Worm (Caenorhabditis elegans) whole organism, L1 larva: ENCODE measurements around the gene cdc-48.1.

Experiments used
- C04F5.9 ChIP-seq: sonication (generic microtip); optimal IDR thresholded peaks from 2 replicates; lab custom pipeline; 2016; ENCODE audit warnings: missing genetic modification characterization, missing compliant biosample characterization
- C16A3.4 ChIP-seq: fragments of 150-350 bp; optimal IDR thresholded peaks from 2 replicates; lab custom pipeline; 2014; ENCODE audit warnings: missing biosample characterization, missing genetic modification characterization
- C34B4.2 ChIP-seq: sonication (generic microtip); optimal IDR thresholded peaks from 2 replicates; lab custom pipeline; 2017; ENCODE audit warnings: mild to moderate bottlenecking, missing genetic modification characterization, missing compliant biosample characterization
- aha-1 ChIP-seq: fragments of 150-350 bp; optimal IDR thresholded peaks from 2 replicates; lab custom pipeline; 2014; ENCODE audit warnings: missing biosample characterization, missing genetic modification characterization
- blmp-1 ChIP-seq: fragments of 150-350 bp; optimal IDR thresholded peaks from 2 replicates; lab custom pipeline; 2014; ENCODE audit warnings: missing biosample characterization, missing genetic modification characterization
- ceh-82 ChIP-seq, 3 experiments: fragments of 150-350 bp in 1 of 3; sonication (generic microtip) in 2 of 3; optimal IDR thresholded peaks; 2 replicates each; lab custom pipeline; 2014 to 2017; ENCODE audit warnings: missing biosample characterization in 3 of 3, missing genetic modification characterization in 3 of 3
- ceh-90 ChIP-seq: sonication (generic microtip); optimal IDR thresholded peaks from 2 replicates; lab custom pipeline; 2016; ENCODE audit warnings: missing genetic modification characterization, missing compliant biosample characterization
- ces-1 ChIP-seq: fragments of 150-350 bp; optimal IDR thresholded peaks from 2 replicates; lab custom pipeline; 2014; ENCODE audit warnings: missing biosample characterization, missing genetic modification reagents, missing genetic modification characterization
- dpl-1 ChIP-seq, 3 experiments: fragments of 150-350 bp in 2 of 3; sonication (generic microtip) in 1 of 3; optimal IDR thresholded peaks; 2 replicates each; lab custom pipeline; 2014 to 2017; ENCODE audit warnings: missing biosample characterization in 3 of 3, missing genetic modification characterization in 3 of 3, missing genetic modification reagents in 3 of 3
- dsc-1 ChIP-seq: sonication (generic microtip); optimal IDR thresholded peaks from 2 replicates; lab custom pipeline; 2016; ENCODE audit warnings: mild to moderate bottlenecking, missing genetic modification characterization, missing compliant biosample characterization
- efl-1 ChIP-seq, 4 experiments: fragments of 150-350 bp; optimal IDR thresholded peaks in 3 of 4; peaks in 1 of 4; 1 replicate in 1 of 4; 2 replicates in 3 of 4; lab custom pipeline; 2014; ENCODE audit warnings: missing biosample characterization in 2 of 4, missing genetic modification characterization in 2 of 4, missing genetic modification reagents in 2 of 4
- elt-3 ChIP-seq, 6 experiments: fragments of 150-350 bp in 1 of 6; sonication (generic microtip); optimal IDR thresholded peaks; 2 replicates each; lab custom pipeline; 2017 to 2018; ENCODE audit warnings: missing biosample characterization in 6 of 6, missing genetic modification characterization in 6 of 6, inconsistent platforms in 1 of 6
- ets-5 ChIP-seq: fragments of 200-800 bp; sonication (Bioruptor generic); IDR thresholded peaks from 2 replicates; pipeline ENCODE4 v1.3.6; 2022; ENCODE audit warnings: missing genetic modification characterization, missing compliant biosample characterization
- fkh-4 ChIP-seq: sonication (generic microtip); optimal IDR thresholded peaks from 2 replicates; lab custom pipeline; 2016; ENCODE audit warnings: missing compliant biosample characterization, missing genetic modification characterization, borderline replicate concordance
- fkh-8 ChIP-seq: sonication (generic microtip); optimal IDR thresholded peaks from 2 replicates; lab custom pipeline; 2016; ENCODE audit warnings: mild to moderate bottlenecking, missing genetic modification characterization, missing compliant biosample characterization
- fos-1 ChIP-seq: fragments of 150-350 bp; optimal IDR thresholded peaks from 2 replicates; lab custom pipeline; 2014; ENCODE audit warnings: missing biosample characterization, missing genetic modification characterization
- hlh-4 ChIP-seq: sonication (generic microtip); optimal IDR thresholded peaks from 2 replicates; lab custom pipeline; 2016; ENCODE audit warnings: mild to moderate bottlenecking, missing genetic modification characterization, missing compliant biosample characterization
- hpl-2 ChIP-seq: fragments of 150-350 bp; optimal IDR thresholded peaks from 2 replicates; lab custom pipeline; 2014; ENCODE audit warnings: missing biosample characterization, missing genetic modification reagents, missing genetic modification characterization
- irx-1 ChIP-seq: sonication (generic microtip); optimal IDR thresholded peaks from 2 replicates; lab custom pipeline; 2016; ENCODE audit warnings: missing genetic modification characterization, missing compliant biosample characterization
- jun-1 ChIP-seq: fragments of 150-350 bp; optimal IDR thresholded peaks from 2 replicates; lab custom pipeline; 2014; ENCODE audit warnings: missing biosample characterization, missing genetic modification reagents, missing genetic modification characterization
- lin-13 ChIP-seq: fragments of 150-350 bp; optimal IDR thresholded peaks from 2 replicates; lab custom pipeline; 2014; ENCODE audit warnings: missing biosample characterization, missing genetic modification reagents, missing genetic modification characterization
- lin-14 ChIP-seq: fragments of 200-800 bp; sonication (Bioruptor generic); optimal IDR thresholded peaks from 2 replicates; lab custom pipeline; 2018; ENCODE audit warnings: mild to moderate bottlenecking, missing genetic modification characterization, moderate library complexity, missing compliant biosample characterization
- lin-15B ChIP-seq: fragments of 150-350 bp; sonication (generic microtip); optimal IDR thresholded peaks from 3 replicates; lab custom pipeline; 2014; ENCODE audit warnings: missing biosample characterization, missing genetic modification characterization
- lin-39 ChIP-seq: fragments of 150-350 bp; optimal IDR thresholded peaks from 2 replicates; lab custom pipeline; 2014; ENCODE audit warnings: missing biosample characterization, missing genetic modification reagents, missing genetic modification characterization
- lsy-2 ChIP-seq, 2 experiments: fragments of 150-350 bp; optimal IDR thresholded peaks; 2 replicates each; lab custom pipeline; 2014; ENCODE audit warnings: missing biosample characterization in 2 of 2, missing genetic modification characterization in 2 of 2
- mef-2 ChIP-seq: fragments of 150-350 bp; optimal IDR thresholded peaks from 2 replicates; lab custom pipeline; 2014; ENCODE audit warnings: missing biosample characterization, missing genetic modification characterization
- mep-1 ChIP-seq: fragments of 150-350 bp; optimal IDR thresholded peaks from 2 replicates; lab custom pipeline; 2014; ENCODE audit warnings: missing biosample characterization, missing genetic modification characterization
- nhr-20 ChIP-seq: sonication (generic microtip); optimal IDR thresholded peaks from 2 replicates; lab custom pipeline; 2016; ENCODE audit warnings: mild to moderate bottlenecking, missing genetic modification characterization, missing compliant biosample characterization
- nhr-47 ChIP-seq: sonication (generic microtip); optimal IDR thresholded peaks from 2 replicates; lab custom pipeline; 2016; ENCODE audit warnings: mild to moderate bottlenecking, missing genetic modification characterization, moderate library complexity, missing compliant biosample characterization
- nhr-71 ChIP-seq: sonication (generic microtip); optimal IDR thresholded peaks from 2 replicates; lab custom pipeline; 2016; ENCODE audit warnings: mild to moderate bottlenecking, missing genetic modification characterization, moderate library complexity, missing compliant biosample characterization
- nhr-77 ChIP-seq: fragments of 150-350 bp; optimal IDR thresholded peaks from 2 replicates; lab custom pipeline; 2014; ENCODE audit warnings: missing biosample characterization, missing genetic modification characterization
- nhr-85 ChIP-seq: sonication (generic microtip); peaks from one replicate; lab custom pipeline; 2016; ENCODE audit warnings: missing genetic modification characterization, inconsistent platforms, missing compliant biosample characterization
- nhr-90 ChIP-seq: sonication (generic microtip); optimal IDR thresholded peaks from 2 replicates; lab custom pipeline; 2016; ENCODE audit warnings: mild to moderate bottlenecking, missing genetic modification characterization, missing compliant biosample characterization; ENCODE audit not compliant: poor library complexity
- pax-3 ChIP-seq: fragments of 200-800 bp; sonication (Bioruptor generic); optimal IDR thresholded peaks from 2 replicates; lab custom pipeline; 2018; ENCODE audit warnings: mild to moderate bottlenecking, missing genetic modification characterization, moderate library complexity, missing compliant biosample characterization
- pqm-1 ChIP-seq: sonication (generic microtip); optimal IDR thresholded peaks from 3 replicates; lab custom pipeline; 2017; ENCODE audit warnings: missing biosample characterization, missing genetic modification characterization
- rnt-1 ChIP-seq: sonication (generic microtip); optimal IDR thresholded peaks from 2 replicates; lab custom pipeline; 2016; ENCODE audit warnings: mild to moderate bottlenecking, missing genetic modification characterization, moderate library complexity, missing compliant biosample characterization
- snpc-4 ChIP-seq: fragments of 150-350 bp; optimal IDR thresholded peaks from 2 replicates; lab custom pipeline; 2014; ENCODE audit warnings: missing biosample characterization, missing genetic modification characterization
- snu-23 ChIP-seq: sonication (generic microtip); optimal IDR thresholded peaks from 2 replicates; lab custom pipeline; 2016; ENCODE audit warnings: missing genetic modification characterization, missing compliant biosample characterization
- sox-4 ChIP-seq: sonication (generic microtip); optimal IDR thresholded peaks from 2 replicates; lab custom pipeline; 2016; ENCODE audit warnings: missing genetic modification characterization, missing compliant biosample characterization
- sptf-1 ChIP-seq: fragments of 150-350 bp; optimal IDR thresholded peaks from 2 replicates; lab custom pipeline; 2014; ENCODE audit warnings: missing biosample characterization, missing genetic modification characterization
- sup-37 ChIP-seq: fragments of 200-800 bp; sonication (Bioruptor generic); optimal IDR thresholded peaks from 2 replicates; lab custom pipeline; 2018; ENCODE audit warnings: mild to moderate bottlenecking, missing genetic modification characterization, missing compliant biosample characterization
- swsn-7 ChIP-seq: sonication (generic microtip); optimal IDR thresholded peaks from 2 replicates; lab custom pipeline; 2016; ENCODE audit warnings: missing genetic modification characterization, missing compliant biosample characterization
- unc-130 ChIP-seq: fragments of 150-350 bp; optimal IDR thresholded peaks from 2 replicates; lab custom pipeline; 2017; ENCODE audit warnings: missing biosample characterization, missing genetic modification characterization, inconsistent platforms
- unc-62 ChIP-seq: fragments of 150-350 bp; optimal IDR thresholded peaks from 2 replicates; lab custom pipeline; 2014; ENCODE audit warnings: missing biosample characterization, missing genetic modification reagents, missing genetic modification characterization
- unc-86 ChIP-seq: sonication (generic microtip); optimal IDR thresholded peaks from 2 replicates; lab custom pipeline; 2016; ENCODE audit warnings: missing genetic modification characterization, missing compliant biosample characterization
- unc-98 ChIP-seq: fragments of 200-800 bp; sonication (Bioruptor generic); IDR thresholded peaks from 2 replicates; pipeline ENCODE4 v1.3.6; 2022; ENCODE audit warnings: missing genetic modification characterization, missing compliant biosample characterization
- xbp-1 ChIP-seq: sonication (generic microtip); optimal IDR thresholded peaks from 2 replicates; lab custom pipeline; 2016; ENCODE audit warnings: missing genetic modification characterization, missing compliant biosample characterization
- ztf-4 ChIP-seq: fragments of 150-350 bp; optimal IDR thresholded peaks from 2 replicates; lab custom pipeline; 2014; ENCODE audit warnings: missing biosample characterization, missing genetic modification characterization

The cdc-48.1 gene

ce11 chrII:10557206-10557574 is 6.0 kb downstream of the cdc-48.1 start (continued):
- TF ChIP-seq nhr-90 (tag; lab: Kevin White, UChicago) (peak; percentile 72), ceh-90 (tag; lab: Kevin White, UChicago) (no peak), nhr-77 (tag; lab: Kevin White, UChicago) (no peak), efl-1 (optimal IDR thresholded peaks at IDR 0.05; lab: Kevin White, UChicago) (peak in 1 of 2 experiments; percentile 26), efl-1 (GFP tag; optimal IDR thresholded peaks at IDR 0.05 in 1 of 2; lab: Kevin White, UChicago) (peak in 1 of 2 experiments; percentile 31), ztf-4 (peak; percentile 21), C16A3.4 (peak; percentile 51), mep-1 (peak; percentile 88), ces-1 (no peak), fos-1 (tag; lab: Kevin White, UChicago) (peak; percentile 15), fkh-8 (peak; percentile 8), nhr-85 (peak; percentile 97), nhr-47 (tag; lab: Kevin White, UChicago) (peak; percentile 41), elt-3 (tag; optimal IDR thresholded peaks at IDR 0.05; lab: Kevin White, UChicago) (peak in 2 of 6 experiments; percentile 44 to 85), nhr-71 (tag; lab: Kevin White, UChicago) (peak; percentile 92), ceh-82 (tag; optimal IDR thresholded peaks at IDR 0.05; lab: Kevin White, UChicago) (no peak), dpl-1 (GFP tag; optimal IDR thresholded peaks at IDR 0.05; lab: Kevin White, UChicago) (peak; percentile 23 to 29 (median 28)), irx-1 (tag; lab: Kevin White, UChicago) (peak; percentile 53), lin-13 (GFP tag; lab: Kevin White, UChicago) (peak; percentile 11), hlh-4 (tag; lab: Kevin White, UChicago) (no peak), jun-1 (tag; lab: Kevin White, UChicago) (no peak), snpc-4 (tag; lab: Kevin White, UChicago) (peak; percentile 26), pax-3 (peak; percentile 15), xbp-1 (peak; percentile 30), nhr-20 (peak; percentile 85), aha-1 (tag; lab: Kevin White, UChicago) (no peak), lin-14 (peak; percentile 79), lin-39 (tag; lab: Kevin White, UChicago) (no peak)

ce11 chrII:10556550-10557205 is 6.5 kb downstream of the cdc-48.1 start:
- TF ChIP-seq sptf-1 (tag; lab: Kevin White, UChicago): no peak
- TF ChIP-seq lsy-2 (tag; optimal IDR thresholded peaks at IDR 0.05; lab: Kevin White, UChicago): peak in 1 of 2 experiments; percentile 27
- peak; percentile 22 for TF ChIP-seq rnt-1
- TF ChIP-seq jun-1 (tag; lab: Kevin White, UChicago): peak; percentile 12
- TF ChIP-seq efl-1 (optimal IDR thresholded peaks at IDR 0.05; lab: Kevin White, UChicago): peak in 1 of 2 experiments; percentile 5
- peak in 1 of 2 experiments; percentile 91 for TF ChIP-seq efl-1 (GFP tag; optimal IDR thresholded peaks at IDR 0.05 in 1 of 2; lab: Kevin White, UChicago)

ce11 chrII:10555484-10556075 is 7.6 kb downstream of the cdc-48.1 start:
- peak; percentile 65 for TF ChIP-seq unc-130 (tag; lab: Kevin White, UChicago)
- no peak for TF ChIP-seq C34B4.2 (tag; lab: Kevin White, UChicago)
- TF ChIP-seq ets-5 (GFP tag; lab: Robert Waterston, UW): no peak
- no peak for TF ChIP-seq C04F5.9 (tag; lab: Kevin White, UChicago)
- TF ChIP-seq fkh-4 (tag; lab: Kevin White, UChicago): peak; percentile 47
- no peak for TF ChIP-seq sox-4 (tag; lab: Kevin White, UChicago)
- no peak for TF ChIP-seq mef-2
- peak; percentile 62 for TF ChIP-seq swsn-7 (tag; lab: Kevin White, UChicago)
- peak in 2 of 6 experiments; percentile 37 to 61 for TF ChIP-seq elt-3 (tag; optimal IDR thresholded peaks at IDR 0.05; lab: Kevin White, UChicago)
- TF ChIP-seq unc-62 (GFP tag; lab: Kevin White, UChicago): no peak
- TF ChIP-seq blmp-1 (tag; lab: Kevin White, UChicago): peak; percentile 85
- peak; percentile 80 for TF ChIP-seq snu-23 (GFP tag; lab: Kevin White, UChicago)
- TF ChIP-seq unc-86: no peak
- TF ChIP-seq unc-98 (GFP tag; lab: Robert Waterston, UW): no peak
- peak; percentile 84 for TF ChIP-seq nhr-90 (tag; lab: Kevin White, UChicago)
- TF ChIP-seq irx-1 (tag; lab: Kevin White, UChicago): peak; percentile 18
- peak; percentile 25 for TF ChIP-seq snpc-4 (tag; lab: Kevin White, UChicago)
- TF ChIP-seq hpl-2: no peak
- TF ChIP-seq dsc-1 (tag; lab: Kevin White, UChicago): peak; percentile 37
- TF ChIP-seq pqm-1 (tag; lab: Kevin White, UChicago): no peak
- peak; percentile 10 for TF ChIP-seq C16A3.4
- peak; percentile 81 for TF ChIP-seq mep-1
- TF ChIP-seq lsy-2 (tag; optimal IDR thresholded peaks at IDR 0.05; lab: Kevin White, UChicago): peak; percentile 44 to 68
- TF ChIP-seq sup-37 (GFP tag; lab: Kevin White, UChicago): no peak
- TF ChIP-seq lin-15B (tag; lab: Kevin White, UChicago): no peak
